Fruit fly (Drosophila melanogaster) whole organism, embryonic: ENCODE measurements around the gene CG11843.

ENCODE experiments used
- Asciz ChIP-seq: fragments of 200-800 bp; sonication (Bioruptor generic); optimal IDR thresholded peaks from 2 replicates; lab custom pipeline; 2017; ENCODE audit warnings: missing biosample characterization, mild to moderate bottlenecking, missing genetic modification characterization, missing genetic modification reagents
- BEAF-32 ChIP-seq: fragments of 200-800 bp; sonication (Bioruptor generic); optimal IDR thresholded peaks from 3 replicates; lab custom pipeline; 2017; ENCODE audit warnings: missing biosample characterization, missing genetic modification characterization, mild to moderate bottlenecking, moderate library complexity, missing genetic modification reagents
- Bteb2 ChIP-seq: fragments of 200-800 bp; sonication (Bioruptor generic); optimal IDR thresholded peaks from 2 replicates; lab custom pipeline; 2016; ENCODE audit warnings: missing biosample characterization, missing genetic modification characterization
- CG14860 ChIP-seq: fragments of 200-800 bp; sonication (Bioruptor generic); IDR thresholded peaks from 3 replicates; pipeline ENCODE4 v1.3.6; 2022; ENCODE audit warnings: missing biosample characterization, missing genetic modification characterization; ENCODE audit not compliant: partially characterized antibody
- CG1529 ChIP-seq: fragments of 200-800 bp; sonication (Bioruptor generic); optimal IDR thresholded peaks from 3 replicates; lab custom pipeline; 2018; ENCODE audit warnings: missing biosample characterization, missing genetic modification characterization
- CG15514 ChIP-seq: fragments of 200-800 bp; sonication (Bioruptor generic); optimal IDR thresholded peaks from 3 replicates; lab custom pipeline; 2017; ENCODE audit warnings: missing biosample characterization, missing genetic modification characterization, mild to moderate bottlenecking, moderate library complexity, missing genetic modification reagents
- CG16813 ChIP-seq: fragments of 200-800 bp; sonication (Bioruptor generic); IDR thresholded peaks from 3 replicates; pipeline ENCODE4 v1.3.6; 2022; ENCODE audit warnings: missing biosample characterization, missing genetic modification characterization; ENCODE audit not compliant: partially characterized antibody
- CG18262 ChIP-seq: fragments of 200-800 bp; optimal IDR thresholded peaks from 3 replicates; lab custom pipeline; 2019; ENCODE audit warnings: missing biosample characterization, mild to moderate bottlenecking, missing genetic modification characterization, moderate library complexity
- CG2116 ChIP-seq: fragments of 200-800 bp; sonication (Bioruptor generic); optimal IDR thresholded peaks from 3 replicates; lab custom pipeline; 2018; ENCODE audit warnings: missing biosample characterization, mild to moderate bottlenecking, missing genetic modification characterization
- CG2712 ChIP-seq: fragments of 200-800 bp; optimal IDR thresholded peaks from 3 replicates; lab custom pipeline; 2019; ENCODE audit warnings: missing biosample characterization, mild to moderate bottlenecking, missing genetic modification characterization, moderate library complexity
- CG31365 ChIP-seq: fragments of 200-800 bp; sonication (Bioruptor generic); optimal IDR thresholded peaks from 2 replicates; lab custom pipeline; 2018; ENCODE audit warnings: missing biosample characterization, mild to moderate bottlenecking, missing genetic modification characterization
- CG3281 ChIP-seq: fragments of 200-800 bp; sonication (Bioruptor generic); optimal IDR thresholded peaks from 3 replicates; lab custom pipeline; 2017; ENCODE audit warnings: missing biosample characterization, mild to moderate bottlenecking, missing genetic modification characterization
- CG3407 ChIP-seq: fragments of 200-800 bp; sonication (Bioruptor generic); optimal IDR thresholded peaks from 2 replicates; lab custom pipeline; 2018; ENCODE audit warnings: missing biosample characterization, mild to moderate bottlenecking, missing genetic modification characterization
- CG34376 ChIP-seq: fragments of 200-800 bp; sonication (Bioruptor generic); optimal IDR thresholded peaks from 2 replicates; lab custom pipeline; 2018; ENCODE audit warnings: missing biosample characterization, mild to moderate bottlenecking, missing genetic modification characterization
- CG42726 ChIP-seq: fragments of 200-800 bp; sonication (Bioruptor generic); IDR thresholded peaks from 2 replicates; pipeline ENCODE4 v1.3.6; 2022; ENCODE audit warnings: missing biosample characterization, missing genetic modification characterization; ENCODE audit not compliant: partially characterized antibody
- CG4617 ChIP-seq: fragments of 200-800 bp; sonication (Bioruptor generic); optimal IDR thresholded peaks from 3 replicates; lab custom pipeline; 2016; ENCODE audit warnings: missing biosample characterization, missing genetic modification characterization, borderline replicate concordance
- CG9797 ChIP-seq: fragments of 200-800 bp; sonication (Bioruptor generic); optimal IDR thresholded peaks from 3 replicates; lab custom pipeline; 2018; ENCODE audit warnings: missing biosample characterization, mild to moderate bottlenecking, missing genetic modification characterization
- Dref ChIP-seq: fragments of 200-800 bp; sonication (Bioruptor generic); IDR thresholded peaks from 2 replicates; pipeline ENCODE4 v1.3.6; 2022; ENCODE audit warnings: missing biosample characterization, missing genetic modification characterization
- Ets97D ChIP-seq: fragments of 200-800 bp; sonication (Bioruptor generic); optimal IDR thresholded peaks from 3 replicates; lab custom pipeline; 2016; ENCODE audit warnings: missing biosample characterization, missing genetic modification characterization
- Hsf ChIP-seq: fragments of 200-800 bp; sonication (Bioruptor generic); optimal IDR thresholded peaks from 3 replicates; lab custom pipeline; 2016; ENCODE audit warnings: missing biosample characterization, missing genetic modification characterization
- MBD-R2 ChIP-seq: fragments of 200-800 bp; sonication (Bioruptor generic); IDR thresholded peaks from 2 replicates; pipeline ENCODE4 v1.3.6; 2022; ENCODE audit warnings: missing biosample characterization, missing genetic modification characterization
- MESR4 ChIP-seq: fragments of 200-800 bp; sonication (Bioruptor generic); optimal IDR thresholded peaks from 2 replicates; lab custom pipeline; 2018; ENCODE audit warnings: missing biosample characterization, mild to moderate bottlenecking, missing genetic modification characterization, moderate library complexity
- Med ChIP-seq: fragments of 200-800 bp; sonication (Bioruptor generic); peaks from one replicate; lab custom pipeline; 2016; ENCODE audit warnings: missing biosample characterization, missing genetic modification characterization, mild to moderate bottlenecking, inconsistent platforms, moderate library complexity
- Myb ChIP-seq: fragments of 200-800 bp; sonication (Bioruptor generic); optimal IDR thresholded peaks from 2 replicates; lab custom pipeline; 2016; ENCODE audit warnings: missing biosample characterization, missing genetic modification characterization
- NC2β ChIP-seq: fragments of 200-800 bp; sonication (Bioruptor generic); optimal IDR thresholded peaks from 2 replicates; lab custom pipeline; 2016; ENCODE audit warnings: missing biosample characterization, missing genetic modification characterization
- PHDP ChIP-seq: fragments of 200-800 bp; sonication (Bioruptor generic); optimal IDR thresholded peaks from 3 replicates; lab custom pipeline; 2018; ENCODE audit warnings: missing biosample characterization, mild to moderate bottlenecking, missing genetic modification characterization, moderate library complexity
- Poxn ChIP-seq: fragments of 200-800 bp; sonication (Bioruptor generic); IDR thresholded peaks from 2 replicates; pipeline ENCODE4 v1.3.6; 2022; ENCODE audit warnings: missing biosample characterization, missing genetic modification characterization
- Rfx ChIP-seq: fragments of 200-800 bp; sonication (Bioruptor generic); IDR thresholded peaks from 2 replicates; pipeline ENCODE4 v1.3.6; 2022; ENCODE audit warnings: missing biosample characterization, missing genetic modification characterization
- Scr ChIP-seq: fragments of 200-800 bp; sonication (Bioruptor generic); IDR thresholded peaks from 2 replicates; pipeline ENCODE4 v1.3.6; 2022; ENCODE audit warnings: missing biosample characterization, missing genetic modification characterization; ENCODE audit not compliant: partially characterized antibody
- Sin3A ChIP-seq: fragments of >200 bp; optimal IDR thresholded peaks from 2 replicates; lab custom pipeline; 2018
- Sry-β ChIP-seq: fragments of 200-800 bp; sonication (Bioruptor generic); optimal IDR thresholded peaks from 2 replicates; lab custom pipeline; 2018; ENCODE audit warnings: missing biosample characterization, mild to moderate bottlenecking, missing genetic modification characterization, moderate library complexity
- YL-1 ChIP-seq: fragments of 200-800 bp; sonication (Bioruptor generic); optimal IDR thresholded peaks from 3 replicates; lab custom pipeline; 2017; ENCODE audit warnings: missing biosample characterization, mild to moderate bottlenecking, missing genetic modification characterization
- amos ChIP-seq: fragments of 200-800 bp; sonication (Bioruptor generic); IDR thresholded peaks from 2 replicates; pipeline ENCODE4 v1.3.6; 2022; ENCODE audit warnings: missing biosample characterization, missing genetic modification characterization; ENCODE audit not compliant: partially characterized antibody
- bsh ChIP-seq, 2 experiments: fragments of 200-800 bp; sonication (Bioruptor generic); optimal IDR thresholded peaks; 2 replicates each; lab custom pipeline; 2017 to 2018; ENCODE audit warnings: mild to moderate bottlenecking in 2 of 2, missing biosample characterization in 2 of 2, missing genetic modification characterization in 2 of 2, moderate library complexity in 1 of 2
- gce ChIP-seq: fragments of 200-800 bp; sonication (Bioruptor generic); IDR thresholded peaks from 3 replicates; pipeline ENCODE4 v1.3.6; 2022; ENCODE audit warnings: missing biosample characterization, missing genetic modification characterization
- grn ChIP-seq: fragments of 200-800 bp; sonication (Bioruptor generic); optimal IDR thresholded peaks from 3 replicates; lab custom pipeline; 2017; ENCODE audit warnings: missing biosample characterization, missing genetic modification characterization
- hbn ChIP-seq: fragments of 200-800 bp; sonication (Bioruptor generic); IDR thresholded peaks from 2 replicates; pipeline ENCODE4 v1.3.6; 2022; ENCODE audit warnings: missing biosample characterization, missing genetic modification characterization; ENCODE audit not compliant: partially characterized antibody
- her ChIP-seq: fragments of 200-800 bp; sonication (Bioruptor generic); optimal IDR thresholded peaks from 2 replicates; lab custom pipeline; 2016; ENCODE audit warnings: missing biosample characterization, missing genetic modification characterization
- jigr1 ChIP-seq: fragments of 200-800 bp; sonication (Bioruptor generic); IDR thresholded peaks from 3 replicates; pipeline ENCODE4 v1.3.6; 2022; ENCODE audit warnings: missing biosample characterization, missing genetic modification characterization
- kah ChIP-seq: fragments of 200-800 bp; sonication (Bioruptor generic); optimal IDR thresholded peaks from 2 replicates; lab custom pipeline; 2018; ENCODE audit warnings: missing biosample characterization, mild to moderate bottlenecking, missing genetic modification characterization
- nerfin-2 ChIP-seq: fragments of 200-800 bp; sonication (Bioruptor generic); IDR thresholded peaks from 2 replicates; pipeline ENCODE4 v1.3.6; 2022; ENCODE audit warnings: missing biosample characterization, missing genetic modification characterization; ENCODE audit not compliant: partially characterized antibody
- nom ChIP-seq: fragments of 200-800 bp; sonication (Bioruptor generic); optimal IDR thresholded peaks from 2 replicates; lab custom pipeline; 2017; ENCODE audit warnings: missing biosample characterization, missing genetic modification characterization, mild to moderate bottlenecking, moderate library complexity, missing genetic modification reagents
- run ChIP-seq: fragments of 200-800 bp; sonication (Bioruptor generic); optimal IDR thresholded peaks from 3 replicates; lab custom pipeline; 2018; ENCODE audit warnings: missing biosample characterization, mild to moderate bottlenecking, missing genetic modification characterization
- sens ChIP-seq: fragments of 200-800 bp; sonication (Bioruptor generic); peaks from one replicate; lab custom pipeline; 2016; ENCODE audit warnings: missing biosample characterization, missing genetic modification characterization
- stwl ChIP-seq: fragments of 200-800 bp; sonication (Bioruptor generic); optimal IDR thresholded peaks from 3 replicates; lab custom pipeline; 2018; ENCODE audit warnings: missing biosample characterization, mild to moderate bottlenecking, missing genetic modification characterization, moderate library complexity
- wek ChIP-seq: fragments of 200-800 bp; sonication (Bioruptor generic); optimal IDR thresholded peaks from 3 replicates; lab custom pipeline; 2018; ENCODE audit warnings: missing biosample characterization, mild to moderate bottlenecking, missing genetic modification characterization, moderate library complexity
- zen ChIP-seq: fragments of 200-800 bp; sonication (Bioruptor generic); optimal IDR thresholded peaks from 3 replicates; lab custom pipeline; 2018; ENCODE audit warnings: missing biosample characterization, mild to moderate bottlenecking, missing genetic modification characterization, moderate library complexity
- zen2 ChIP-seq: fragments of 200-800 bp; sonication (Bioruptor generic); IDR thresholded peaks from 3 replicates; pipeline ENCODE4 v1.3.6; 2022; ENCODE audit warnings: missing biosample characterization, missing genetic modification characterization; ENCODE audit not compliant: partially characterized antibody
- zfh2 ChIP-seq: fragments of 200-800 bp; sonication (Bioruptor generic); optimal IDR thresholded peaks from 2 replicates; lab custom pipeline; 2016; ENCODE audit warnings: missing biosample characterization, missing genetic modification characterization

CG11843 gene

dm6 chr3R:29062717-29063206 lies 8.6 kb downstream of the CG11843 start, which contains the start of the genes Cul5 and Bicra (continued):
- TF ChIP-seq PHDP (tag; lab: Kevin White, UChicago) (no peak), BEAF-32 (GFP tag; lab: Kevin White, UChicago) (peak; percentile 87), MESR4 (peak; percentile 94), CG42726 (GFP tag; lab: Robert Waterston, UW) (peak; percentile 81), CG15514 (peak; percentile 32), zen (tag; lab: Kevin White, UChicago) (peak; percentile 22), CG14860 (GFP tag; lab: Robert Waterston, UW) (peak; percentile 91), grn (GFP tag; lab: Kevin White, UChicago) (peak; percentile 13), CG16813 (GFP tag; lab: Robert Waterston, UW) (peak; percentile 90), Rfx (GFP tag; lab: Robert Waterston, UW) (0 out of 2 replicates have a peak, but pooled peaks have one; percentile 6), zfh2 (GFP tag; lab: Kevin White, UChicago) (peak; percentile 2), Poxn (GFP tag; lab: Robert Waterston, UW) (no peak), CG31365 (tag; lab: Kevin White, UChicago) (no peak), YL-1 (GFP tag; lab: Kevin White, UChicago) (peak; percentile 91), kah (GFP tag; lab: Kevin White, UChicago) (no peak), CG3407 (GFP tag; lab: Kevin White, UChicago) (no peak), Ets97D (GFP tag; lab: Kevin White, UChicago) (peak; percentile 16), MBD-R2 (GFP tag; lab: Robert Waterston, UW) (peak; percentile 61), Scr (GFP tag; lab: Robert Waterston, UW) (no peak), Hsf (GFP tag; lab: Kevin White, UChicago) (no peak), gce (no peak), CG1529 (GFP tag; lab: Kevin White, UChicago) (no peak), wek (GFP tag; lab: Kevin White, UChicago) (peak; percentile 48), NC2β (peak; percentile 14), Sry-β (GFP tag; lab: Kevin White, UChicago) (no peak), CG34376 (GFP tag; lab: Kevin White, UChicago) (peak; percentile 35), Dref (GFP tag; lab: Robert Waterston, UW) (peak; percentile 96), run (tag; lab: Kevin White, UChicago) (no peak), Bteb2 (GFP tag; lab: Kevin White, UChicago) (peak; percentile 14), sens (peak; percentile 4), zen2 (GFP tag; lab: Robert Waterston, UW) (peak; percentile 84; the same call in 2 of the 3 replicates), bsh (GFP tag; optimal IDR thresholded peaks at IDR 0.05; lab: Kevin White, UChicago) (no peak), jigr1 (no peak), amos (GFP tag; lab: Robert Waterston, UW) (peak; percentile 95), CG2712 (tag; lab: Kevin White, UChicago) (no peak), Myb (GFP tag; lab: Kevin White, UChicago) (peak; percentile 26), CG2116 (GFP tag; lab: Kevin White, UChicago) (peak; percentile 63), CG18262 (no peak), CG3281 (no peak), hbn (GFP tag; lab: Robert Waterston, UW) (peak; percentile 87), nom (peak; percentile 43), Sin3A (peak; percentile 84), CG9797 (GFP tag; lab: Kevin White, UChicago) (peak; percentile 21), her (GFP tag; lab: Kevin White, UChicago) (peak; percentile 4), CG4617 (GFP tag; lab: Kevin White, UChicago) (peak; percentile 98), Med (GFP tag; lab: Kevin White, UChicago) (peak; percentile 87), stwl (tag; lab: Kevin White, UChicago) (peak; percentile 72), Asciz (GFP tag; lab: Kevin White, UChicago) (no peak), nerfin-2 (GFP tag; lab: Robert Waterston, UW) (peak; percentile 95)
